Fruit fly (Drosophila melanogaster) whole organism, embryonic: ENCODE results near the gene neb.

Experiments used
- Bteb2 ChIP-seq: fragments of 200-800 bp; sonication (Bioruptor generic); optimal IDR thresholded peaks from 2 replicates; lab custom pipeline; 2016; ENCODE audit warnings: missing biosample characterization, missing genetic modification characterization
- CG10209 ChIP-seq: fragments of 200-800 bp; sonication (Bioruptor generic); optimal IDR thresholded peaks from 3 replicates; lab custom pipeline; 2017; ENCODE audit warnings: missing biosample characterization, mild to moderate bottlenecking, missing genetic modification characterization, missing genetic modification reagents
- CG10321 ChIP-seq: fragments of 200-800 bp; sonication (Bioruptor generic); IDR thresholded peaks from 2 replicates; pipeline ENCODE4 v1.3.6; 2022; ENCODE audit warnings: missing biosample characterization, missing genetic modification characterization
- CG11093 ChIP-seq: fragments of 200-800 bp; sonication (Bioruptor generic); IDR thresholded peaks from 3 replicates; pipeline ENCODE4 v1.3.6; 2022; ENCODE audit warnings: missing biosample characterization, missing genetic modification characterization
- CG11247 ChIP-seq: fragments of 200-800 bp; sonication (Bioruptor generic); IDR thresholded peaks from 2 replicates; pipeline ENCODE4 v1.3.6; 2022; ENCODE audit warnings: missing biosample characterization, missing genetic modification characterization
- CG12769 ChIP-seq: fragments of 200-800 bp; sonication (Bioruptor generic); optimal IDR thresholded peaks from 2 replicates; lab custom pipeline; 2019; ENCODE audit warnings: missing biosample characterization, mild to moderate bottlenecking, missing genetic modification characterization, moderate library complexity
- CG13775 ChIP-seq: fragments of 200-800 bp; sonication (Bioruptor generic); optimal IDR thresholded peaks from 3 replicates; lab custom pipeline; 2017; ENCODE audit warnings: missing biosample characterization, mild to moderate bottlenecking, missing genetic modification characterization
- CG14667 ChIP-seq: fragments of 200-800 bp; sonication (Bioruptor generic); IDR thresholded peaks from 2 replicates; pipeline ENCODE4 v1.3.6; 2022; ENCODE audit warnings: missing biosample characterization, missing genetic modification characterization
- CG15601 ChIP-seq: fragments of 200-800 bp; sonication (Bioruptor generic); optimal IDR thresholded peaks from 3 replicates; lab custom pipeline; 2019; ENCODE audit warnings: missing biosample characterization, mild to moderate bottlenecking, missing genetic modification characterization, moderate library complexity
- CG15696 ChIP-seq: fragments of 200-800 bp; sonication (Bioruptor generic); optimal IDR thresholded peaks from 2 replicates; lab custom pipeline; 2019; ENCODE audit warnings: missing biosample characterization, mild to moderate bottlenecking, missing genetic modification characterization, moderate library complexity
- CG17361 ChIP-seq: fragments of 200-800 bp; sonication (Bioruptor generic); IDR thresholded peaks from 3 replicates; pipeline ENCODE4 v1.3.6; 2022; ENCODE audit warnings: missing biosample characterization, missing genetic modification characterization
- CG17385 ChIP-seq: fragments of 200-800 bp; sonication (Bioruptor generic); optimal IDR thresholded peaks from 3 replicates; lab custom pipeline; 2018; ENCODE audit warnings: missing biosample characterization, mild to moderate bottlenecking, missing genetic modification characterization
- CG17829 ChIP-seq: fragments of 200-800 bp; optimal IDR thresholded peaks from 2 replicates; lab custom pipeline; 2019; ENCODE audit warnings: missing biosample characterization, mild to moderate bottlenecking, missing genetic modification characterization, moderate library complexity
- CG18619 ChIP-seq: fragments of 200-800 bp; sonication (Bioruptor generic); optimal IDR thresholded peaks from 3 replicates; lab custom pipeline; 2017; ENCODE audit warnings: missing biosample characterization, mild to moderate bottlenecking, missing genetic modification characterization
- CG2120 ChIP-seq: fragments of 200-800 bp; sonication (Bioruptor generic); optimal IDR thresholded peaks from 3 replicates; lab custom pipeline; 2016; ENCODE audit warnings: missing biosample characterization, missing genetic modification characterization
- CG3995 ChIP-seq: fragments of 200-800 bp; sonication (Bioruptor generic); optimal IDR thresholded peaks from 3 replicates; lab custom pipeline; 2016; ENCODE audit warnings: missing biosample characterization, missing genetic modification characterization
- CG6175 ChIP-seq: fragments of 200-800 bp; sonication (Bioruptor generic); IDR thresholded peaks from 3 replicates; pipeline ENCODE4 v1.3.6; 2022; ENCODE audit warnings: missing biosample characterization, missing genetic modification characterization
- CG6254 ChIP-seq: fragments of 200-800 bp; sonication (Bioruptor generic); optimal IDR thresholded peaks from 3 replicates; lab custom pipeline; 2017; ENCODE audit warnings: mild to moderate bottlenecking, missing biosample characterization, missing genetic modification reagents, missing genetic modification characterization
- CG7372 ChIP-seq: fragments of 200-800 bp; sonication (Bioruptor generic); IDR thresholded peaks from 2 replicates; pipeline ENCODE4 v1.3.6; 2022; ENCODE audit warnings: missing biosample characterization, missing genetic modification characterization
- CG7963 ChIP-seq: fragments of 200-800 bp; sonication (Bioruptor generic); IDR thresholded peaks from 3 replicates; pipeline ENCODE4 v1.3.6; 2022; ENCODE audit warnings: missing biosample characterization, missing genetic modification characterization; ENCODE audit not compliant: partially characterized antibody
- D19B ChIP-seq: fragments of 200-800 bp; sonication (Bioruptor generic); optimal IDR thresholded peaks from 2 replicates; lab custom pipeline; 2017; ENCODE audit warnings: missing biosample characterization, mild to moderate bottlenecking, missing genetic modification characterization
- ERR ChIP-seq: fragments of 200-800 bp; sonication (Bioruptor generic); optimal IDR thresholded peaks from 2 replicates; lab custom pipeline; 2016; ENCODE audit warnings: missing biosample characterization, missing genetic modification characterization
- Ets97D ChIP-seq: fragments of 200-800 bp; sonication (Bioruptor generic); optimal IDR thresholded peaks from 3 replicates; lab custom pipeline; 2016; ENCODE audit warnings: missing biosample characterization, missing genetic modification characterization
- H2.0 ChIP-seq: fragments of 200-800 bp; sonication (Bioruptor generic); IDR thresholded peaks from 2 replicates; pipeline ENCODE4 v1.3.6; 2022; ENCODE audit warnings: missing biosample characterization, missing genetic modification characterization
- Kr ChIP-seq: fragments of 200-800 bp; sonication (Bioruptor generic); optimal IDR thresholded peaks from 2 replicates; lab custom pipeline; 2017; ENCODE audit warnings: missing biosample characterization, mild to moderate bottlenecking, missing genetic modification characterization
- Ptx1 ChIP-seq: fragments of 200-800 bp; sonication (Bioruptor generic); IDR thresholded peaks from 2 replicates; pipeline ENCODE4 v1.3.6; 2022; ENCODE audit warnings: missing biosample characterization, missing genetic modification characterization
- Spps ChIP-seq: fragments of 200-800 bp; sonication (Bioruptor generic); optimal IDR thresholded peaks from 2 replicates; lab custom pipeline; 2018; ENCODE audit warnings: missing biosample characterization, mild to moderate bottlenecking, missing genetic modification characterization
- Vsx1 ChIP-seq: fragments of 200-800 bp; sonication (Bioruptor generic); optimal IDR thresholded peaks from 2 replicates; lab custom pipeline; 2017; ENCODE audit warnings: missing biosample characterization, mild to moderate bottlenecking, missing genetic modification characterization, missing genetic modification reagents
- ato ChIP-seq: fragments of 200-800 bp; sonication (Bioruptor generic); IDR thresholded peaks from 2 replicates; pipeline ENCODE4 v1.3.6; 2022; ENCODE audit warnings: missing biosample characterization, missing genetic modification characterization; ENCODE audit not compliant: partially characterized antibody
- br ChIP-seq: fragments of >200 bp; optimal IDR thresholded peaks from 2 replicates; lab custom pipeline; 2017
- cad ChIP-seq: fragments of >200 bp; optimal IDR thresholded peaks from 2 replicates; lab custom pipeline; 2017; ENCODE audit warnings: missing biosample characterization, missing genetic modification characterization
- chinmo ChIP-seq: fragments of 200-800 bp; sonication (Bioruptor generic); IDR thresholded peaks from 4 replicates; pipeline ENCODE4 v1.3.6; 2022; ENCODE audit warnings: missing biosample characterization, missing genetic modification characterization; ENCODE audit not compliant: partially characterized antibody
- cwo ChIP-seq: fragments of 200-800 bp; sonication (Bioruptor generic); optimal IDR thresholded peaks from 3 replicates; lab custom pipeline; 2017; ENCODE audit warnings: missing biosample characterization, missing genetic modification characterization, mild to moderate bottlenecking, moderate library complexity, missing genetic modification reagents
- dan ChIP-seq: fragments of 200-800 bp; sonication (Bioruptor generic); IDR thresholded peaks from 2 replicates; pipeline ENCODE4 v1.3.6; 2022; ENCODE audit warnings: missing biosample characterization, missing genetic modification characterization
- dpn ChIP-seq, 2 experiments: fragments of 200-800 bp; sonication (Bioruptor generic); optimal IDR thresholded peaks; 3 replicates each; lab custom pipeline; 2016; ENCODE audit warnings: missing biosample characterization in 2 of 2, missing genetic modification characterization in 2 of 2
- gro ChIP-seq: fragments of 200-800 bp; sonication (Bioruptor generic); optimal IDR thresholded peaks from 2 replicates; lab custom pipeline; 2016; ENCODE audit warnings: missing biosample characterization, missing genetic modification characterization
- ken ChIP-seq: fragments of 200-800 bp; sonication (Bioruptor generic); IDR thresholded peaks from 3 replicates; pipeline ENCODE4 v1.3.6; 2022; ENCODE audit warnings: missing biosample characterization, missing genetic modification characterization
- lov ChIP-seq, 2 experiments: fragments of 200-800 bp in 1 of 2; fragments of >200 bp in 1 of 2; sonication (Bioruptor generic) in 1 of 2; IDR thresholded peaks in 1 of 2; optimal IDR thresholded peaks in 1 of 2; 2 replicates in 1 of 2; 3 replicates in 1 of 2; pipeline versions ENCODE4 v1.3.6 to Lab custom; 2017 to 2022; ENCODE audit warnings: missing biosample characterization in 1 of 2, missing genetic modification characterization in 1 of 2
- mld ChIP-seq: fragments of 200-800 bp; sonication (Bioruptor generic); IDR thresholded peaks from 3 replicates; pipeline ENCODE4 v1.3.6; 2022; ENCODE audit warnings: missing biosample characterization, missing genetic modification characterization; ENCODE audit not compliant: partially characterized antibody
- nerfin-1 ChIP-seq: fragments of 200-800 bp; sonication (Bioruptor generic); optimal IDR thresholded peaks from 3 replicates; lab custom pipeline; 2019; ENCODE audit warnings: missing biosample characterization, mild to moderate bottlenecking, missing genetic modification characterization, moderate library complexity
- otp ChIP-seq: fragments of 200-800 bp; sonication (Bioruptor generic); IDR thresholded peaks from 3 replicates; pipeline ENCODE4, ENCODE4 v1.3.6; 2022; ENCODE audit warnings: missing biosample characterization, missing genetic modification characterization
- pita ChIP-seq: fragments of 200-800 bp; sonication (Bioruptor generic); optimal IDR thresholded peaks from 2 replicates; lab custom pipeline; 2017; ENCODE audit warnings: missing biosample characterization, mild to moderate bottlenecking, missing genetic modification characterization
- rib ChIP-seq: fragments of 200-800 bp; sonication (Bioruptor generic); IDR thresholded peaks from 2 replicates; pipeline ENCODE4 v1.3.6; 2022; ENCODE audit warnings: missing biosample characterization, missing genetic modification characterization
- sens ChIP-seq: fragments of 200-800 bp; sonication (Bioruptor generic); peaks from one replicate; lab custom pipeline; 2016; ENCODE audit warnings: missing biosample characterization, missing genetic modification characterization
- sima ChIP-seq: fragments of 200-800 bp; sonication (Bioruptor generic); optimal IDR thresholded peaks from 2 replicates; lab custom pipeline; 2016; ENCODE audit warnings: missing biosample characterization, missing genetic modification characterization
- tap ChIP-seq: fragments of 200-800 bp; optimal IDR thresholded peaks from 3 replicates; lab custom pipeline; 2019; ENCODE audit warnings: missing biosample characterization, mild to moderate bottlenecking, missing genetic modification characterization, moderate library complexity
- unc-4 ChIP-seq: fragments of 200-800 bp; sonication (Bioruptor generic); IDR thresholded peaks from 2 replicates; pipeline ENCODE4 v1.3.6; 2022; ENCODE audit warnings: missing biosample characterization, missing genetic modification characterization; ENCODE audit not compliant: partially characterized antibody
- usp ChIP-seq: fragments of >200 bp; optimal IDR thresholded peaks from 2 replicates; lab custom pipeline; 2017; ENCODE audit warnings: missing biosample characterization, missing genetic modification characterization

Gene neb

dm6 chr2L:20086295-20087096 lies 10.9 kb downstream of the neb start (continued):
- TF ChIP-seq mld (GFP tag; lab: Robert Waterston, UW) (no peak), cwo (GFP tag; lab: Kevin White, UChicago) (peak; percentile 90), CG12769 (tag; lab: Kevin White, UChicago) (peak; percentile 29), CG6254 (GFP tag; lab: Kevin White, UChicago) (peak; percentile 72), CG7963 (no peak), sens (GFP tag; lab: Kevin White, UChicago) (peak; percentile 98), CG15601 (tag; lab: Kevin White, UChicago) (peak; percentile 78), gro (GFP tag; lab: Kevin White, UChicago) (peak; percentile 20), cad (GFP tag; lab: Kevin White, UChicago) (no peak), chinmo (GFP tag; lab: Robert Waterston, UW) (peak; percentile 91; the same call in 3 of the 4 replicates), CG17829 (tag; lab: Kevin White, UChicago) (peak; percentile 79), Bteb2 (GFP tag; lab: Kevin White, UChicago) (peak; percentile 81), Ptx1 (GFP tag; lab: Robert Waterston, UW) (peak; percentile 87), br (lab: Kevin White, UChicago) (no peak), CG13775 (GFP tag; lab: Kevin White, UChicago) (peak; percentile 61), CG15696 (tag; lab: Kevin White, UChicago) (peak; percentile 50), CG3995 (GFP tag; lab: Kevin White, UChicago) (peak; percentile 2), CG11247 (GFP tag; lab: Robert Waterston, UW) (peak; percentile 63; the same call in 1 of the 2 replicates), Kr (GFP tag; lab: Kevin White, UChicago) (peak; percentile 71), CG7372 (GFP tag; lab: Robert Waterston, UW) (peak; percentile 83), ken (GFP tag; lab: Robert Waterston, UW) (peak; percentile 85; the same call in 2 of the 3 replicates), Vsx1 (peak; percentile 91), CG17385 (GFP tag; lab: Kevin White, UChicago) (peak; percentile 81), rib (GFP tag; lab: Robert Waterston, UW) (peak; percentile 71), CG18619 (peak; percentile 84), sima (GFP tag; lab: Kevin White, UChicago) (peak; percentile 58), CG14667 (GFP tag; lab: Robert Waterston, UW) (peak; percentile 82), dpn (GFP tag; optimal IDR thresholded peaks at IDR 0.05; lab: Kevin White, UChicago) (peak; percentile 68 to 79), CG6175 (peak; percentile 21; the same call in 2 of the 3 replicates), nerfin-1 (tag; lab: Kevin White, UChicago) (peak; percentile 77), otp (GFP tag; lab: Robert Waterston, UW) (peak; percentile 92), dan (GFP tag; lab: Robert Waterston, UW) (peak; percentile 51; the same call in 1 of the 2 replicates), usp (no peak), D19B (GFP tag; lab: Kevin White, UChicago) (peak; percentile 62), lov (optimal IDR thresholded peaks at IDR 0.05; lab: Kevin White, UChicago) (no peak), lov (GFP tag; IDR thresholded peaks at IDR 0.05; lab: Robert Waterston, UW) (peak; percentile 78; the same call in 2 of the 3 replicates), CG11093 (GFP tag; lab: Robert Waterston, UW) (peak; percentile 84), CG17361 (GFP tag; lab: Robert Waterston, UW) (peak; percentile 83), Ets97D (peak; percentile 23), ato (GFP tag; lab: Robert Waterston, UW) (no peak), tap (tag; lab: Kevin White, UChicago) (peak; percentile 79), ERR (GFP tag; lab: Kevin White, UChicago) (peak; percentile 6), CG10209 (GFP tag; lab: Kevin White, UChicago) (peak; percentile 86), CG10321 (GFP tag; lab: Robert Waterston, UW) (peak; percentile 57; the same call in 1 of the 2 replicates), CG2120 (peak; percentile 72), Spps (tag; lab: Kevin White, UChicago) (peak; percentile 67), unc-4 (GFP tag; lab: Robert Waterston, UW) (no peak), H2.0 (GFP tag; lab: Robert Waterston, UW) (peak; percentile 77), pita (no peak)
